Worm (Caenorhabditis elegans) whole organism, L4 larva: ENCODE measurements around the gene bath-27.

Source experiments
- ama-1 ChIP-seq: fragments of 150-350 bp; optimal IDR thresholded peaks from 2 replicates; lab custom pipeline; 2014; ENCODE audit warnings: inconsistent platforms, mixed read lengths
- ceh-62 ChIP-seq: sonication (generic microtip); optimal IDR thresholded peaks from 2 replicates; lab custom pipeline; 2017; ENCODE audit warnings: missing biosample characterization, missing genetic modification characterization
- daf-16 ChIP-seq, 3 experiments: sonication (generic microtip); optimal IDR thresholded peaks; 2 replicates each; lab custom pipeline; 2016 to 2017; ENCODE audit warnings: missing genetic modification characterization in 3 of 3, missing genetic modification reagents in 3 of 3, mild to moderate bottlenecking in 2 of 3, missing compliant biosample characterization in 2 of 3, missing biosample characterization in 1 of 3, moderate library complexity in 1 of 3
- egl-27 ChIP-seq: sonication (generic microtip); optimal IDR thresholded peaks from 3 replicates; lab custom pipeline; 2017; ENCODE audit warnings: missing biosample characterization, missing genetic modification reagents, missing genetic modification characterization
- lin-13 ChIP-seq: fragments of 150-350 bp; optimal IDR thresholded peaks from 2 replicates; lab custom pipeline; 2014; ENCODE audit warnings: missing biosample characterization, missing genetic modification reagents, missing genetic modification characterization
- lsy-2 ChIP-seq, 2 experiments: fragments of 150-350 bp in 1 of 2; sonication (generic microtip) in 1 of 2; optimal IDR thresholded peaks; 2 replicates each; lab custom pipeline; 2014 to 2017; ENCODE audit warnings: missing biosample characterization in 2 of 2, missing genetic modification characterization in 2 of 2
- mdl-1 ChIP-seq, 2 experiments: fragments of 150-350 bp in 1 of 2; sonication (generic microtip) in 1 of 2; optimal IDR thresholded peaks; 2 replicates each; lab custom pipeline; 2014 to 2017; ENCODE audit warnings: missing biosample characterization in 2 of 2, missing genetic modification characterization in 2 of 2
- nhr-237 ChIP-seq: sonication (generic microtip); optimal IDR thresholded peaks from 2 replicates; lab custom pipeline; 2017; ENCODE audit warnings: missing biosample characterization, missing genetic modification characterization
- spr-1 ChIP-seq: sonication (generic microtip); optimal IDR thresholded peaks from 2 replicates; lab custom pipeline; 2016; ENCODE audit warnings: mild to moderate bottlenecking, missing genetic modification characterization, missing compliant biosample characterization

ce11 chrII:3370061-3370460 is 11.1 kb downstream of the bath-27 start, which contains the start of gene Y49F6C.8:
- TF ChIP-seq lin-13 (GFP tag; lab: Kevin White, UChicago) (no peak), egl-27 (tag; lab: Kevin White, UChicago) (no peak), nhr-237 (tag; lab: Kevin White, UChicago) (no peak), ama-1 (lab: Kevin White, UChicago) (no peak), mdl-1 (tag; optimal IDR thresholded peaks at IDR 0.05; lab: Kevin White, UChicago) (no peak), lsy-2 (tag; optimal IDR thresholded peaks at IDR 0.05; lab: Kevin White, UChicago) (no peak), spr-1 (tag; lab: Kevin White, UChicago) (no peak), ceh-62 (tag; lab: Kevin White, UChicago) (no peak), daf-16 (GFP tag; optimal IDR thresholded peaks at IDR 0.05; lab: Kevin White, UChicago) (no peak), daf-16 (tag; optimal IDR thresholded peaks at IDR 0.05; lab: Kevin White, UChicago) (no peak)
